Worm (Caenorhabditis elegans) whole organism, young adult: ENCODE measurements around the gene T03G11.9.

ENCODE experiments used
- B0035.1 ChIP-seq: sonication (generic microtip); optimal IDR thresholded peaks from 2 replicates; lab custom pipeline; 2016; ENCODE audit warnings: missing genetic modification characterization, mild to moderate bottlenecking, missing compliant biosample characterization, missing genotype, missing genetic modification reagents
- F33H1.4 ChIP-seq: fragments of 200-800 bp; sonication (Bioruptor generic); IDR thresholded peaks from 2 replicates; pipeline ENCODE4 v1.3.6; 2022; ENCODE audit warnings: missing genetic modification reagents, missing genetic modification characterization, missing compliant biosample characterization
- F57A8.1 ChIP-seq: fragments of 200-800 bp; sonication (Bioruptor generic); optimal IDR thresholded peaks from 2 replicates; lab custom pipeline; 2018; ENCODE audit warnings: mild to moderate bottlenecking, missing genetic modification characterization, moderate library complexity, missing compliant biosample characterization
- F57C9.4 ChIP-seq: sonication (generic microtip); optimal IDR thresholded peaks from 2 replicates; lab custom pipeline; 2017; ENCODE audit warnings: mild to moderate bottlenecking, missing genetic modification characterization, missing compliant biosample characterization
- T26A5.8 ChIP-seq: sonication (generic microtip); optimal IDR thresholded peaks from 2 replicates; lab custom pipeline; 2016; ENCODE audit warnings: missing genetic modification characterization, missing compliant biosample characterization
- Y53F4B.3 ChIP-seq: fragments of 200-800 bp; sonication (Bioruptor generic); IDR thresholded peaks from 2 replicates; pipeline ENCODE4 v1.3.6; 2022; ENCODE audit warnings: missing genetic modification reagents, missing genetic modification characterization, missing compliant biosample characterization
- Y53G8AR.9 ChIP-seq: fragments of 200-800 bp; sonication (Bioruptor generic); conservative IDR thresholded peaks from 2 replicates; pipeline ENCODE4 v1.3.6; 2022; ENCODE audit warnings: missing genetic modification reagents, missing genetic modification characterization, missing compliant biosample characterization
- Y56A3A.18 ChIP-seq: fragments of 200-800 bp; sonication (Bioruptor generic); IDR thresholded peaks from 2 replicates; pipeline ENCODE4 v1.3.6; 2022; ENCODE audit warnings: missing genetic modification reagents, missing genetic modification characterization, missing compliant biosample characterization
- Y95B8A.8 ChIP-seq: fragments of 200-800 bp; sonication (Bioruptor generic); IDR thresholded peaks from 2 replicates; pipeline ENCODE4 v1.3.6; 2022; ENCODE audit warnings: missing genetic modification reagents, missing genetic modification characterization, missing compliant biosample characterization
- aptf-2 ChIP-seq: fragments of 200-800 bp; sonication (Bioruptor generic); conservative IDR thresholded peaks from 2 replicates; pipeline ENCODE4 v1.3.6; 2022; ENCODE audit warnings: missing genetic modification reagents, missing genetic modification characterization, missing compliant biosample characterization
- bed-1 ChIP-seq: fragments of 200-800 bp; sonication (Bioruptor generic); IDR thresholded peaks from 2 replicates; pipeline ENCODE4 v1.3.6; 2022; ENCODE audit warnings: missing genetic modification reagents, missing genetic modification characterization, missing compliant biosample characterization
- cebp-1 ChIP-seq, 2 experiments: fragments of 200-800 bp in 1 of 2; sonication (Bioruptor generic) in 1 of 2; sonication (generic microtip) in 1 of 2; IDR thresholded peaks in 1 of 2; optimal IDR thresholded peaks in 1 of 2; 2 replicates each; pipeline versions ENCODE4 v1.3.6 to Lab custom; 2017 to 2022; ENCODE audit warnings: missing compliant biosample characterization in 2 of 2, missing genetic modification characterization in 2 of 2, mild to moderate bottlenecking in 1 of 2, missing genetic modification reagents in 1 of 2, moderate library complexity in 1 of 2
- ceh-58 ChIP-seq: fragments of 200-800 bp; sonication (Bioruptor generic); IDR thresholded peaks from 2 replicates; pipeline ENCODE4 v1.3.6; 2022; ENCODE audit warnings: missing genetic modification characterization, missing compliant biosample characterization
- egrh-3 ChIP-seq: fragments of 200-800 bp; sonication (Bioruptor generic); IDR thresholded peaks from 2 replicates; pipeline ENCODE4 v1.3.6; 2022; ENCODE audit warnings: missing genetic modification reagents, missing genetic modification characterization, missing compliant biosample characterization
- him-1 ChIP-seq: sonication (generic microtip); optimal IDR thresholded peaks from 2 replicates; lab custom pipeline; 2016; ENCODE audit warnings: missing genotype, missing genetic modification reagents, missing genetic modification characterization, missing compliant biosample characterization
- hlh-26 ChIP-seq: fragments of 200-800 bp; sonication (Bioruptor generic); conservative IDR thresholded peaks from 2 replicates; pipeline ENCODE4 v1.3.6; 2022; ENCODE audit warnings: missing genetic modification reagents, missing genetic modification characterization, missing compliant biosample characterization
- hrde-1 ChIP-seq: sonication (generic microtip); optimal IDR thresholded peaks from 2 replicates; lab custom pipeline; 2016; ENCODE audit warnings: missing genetic modification characterization, mild to moderate bottlenecking, missing compliant biosample characterization, moderate library complexity, missing genotype, missing genetic modification reagents, borderline replicate concordance
- hsf-1 ChIP-seq: fragments of 200-800 bp; sonication (Bioruptor generic); IDR thresholded peaks from 2 replicates; pipeline ENCODE4 v1.3.6; 2022; ENCODE audit warnings: missing genetic modification reagents, missing genetic modification characterization, missing compliant biosample characterization
- let-526 ChIP-seq: fragments of 200-800 bp; sonication (Bioruptor generic); IDR thresholded peaks from 2 replicates; pipeline ENCODE4 v1.3.6; 2022; ENCODE audit warnings: missing genetic modification reagents, missing genetic modification characterization, missing compliant biosample characterization
- lin-54 ChIP-seq: fragments of 200-800 bp; sonication (Bioruptor generic); optimal IDR thresholded peaks from 2 replicates; lab custom pipeline; 2018; ENCODE audit warnings: mild to moderate bottlenecking, missing genetic modification characterization, missing compliant biosample characterization
- madf-8 ChIP-seq: fragments of 200-800 bp; sonication (Bioruptor generic); conservative IDR thresholded peaks from 2 replicates; pipeline ENCODE4 v1.3.6; 2022; ENCODE audit warnings: missing genetic modification reagents, missing genetic modification characterization, missing compliant biosample characterization
- nfyb-1 ChIP-seq: fragments of 200-800 bp; sonication (Bioruptor generic); IDR thresholded peaks from 2 replicates; pipeline ENCODE4 v1.3.6; 2022; ENCODE audit warnings: missing genetic modification reagents, missing genetic modification characterization, missing compliant biosample characterization
- nhr-27 ChIP-seq: fragments of 200-800 bp; sonication (Bioruptor generic); optimal IDR thresholded peaks from 2 replicates; lab custom pipeline; 2018; ENCODE audit warnings: mild to moderate bottlenecking, missing genetic modification characterization, moderate library complexity, missing compliant biosample characterization
- pha-4 ChIP-seq: fragments of 150-350 bp; sonication (generic microtip); optimal IDR thresholded peaks from 2 replicates; lab custom pipeline; 2014; ENCODE audit warnings: missing biosample characterization, missing genetic modification reagents, missing genetic modification characterization
- rpc-1 ChIP-seq, 2 experiments: fragments of 150-350 bp in 1 of 2; sonication (generic microtip) in 1 of 2; optimal IDR thresholded peaks; 2 replicates each; lab custom pipeline; 2014 to 2018; ENCODE audit warnings: missing biosample characterization in 1 of 2, missing genetic modification characterization in 1 of 2, missing genetic modification reagents in 1 of 2, missing genotype in 1 of 2
- sdz-38 ChIP-seq: sonication (generic microtip); optimal IDR thresholded peaks from 2 replicates; lab custom pipeline; 2016; ENCODE audit warnings: missing genotype, missing genetic modification characterization, missing compliant biosample characterization
- snpc-4 ChIP-seq, 5 experiments: fragments of 150-350 bp in 1 of 5; sonication (generic microtip) in 4 of 5; optimal IDR thresholded peaks; 2 replicates each; lab custom pipeline; 2014 to 2018; ENCODE audit warnings: missing genetic modification characterization in 5 of 5, missing biosample characterization in 3 of 5, antibody characterized with exemption in 2 of 5, mild to moderate bottlenecking in 2 of 5, missing compliant biosample characterization in 2 of 5, missing genotype in 2 of 5, moderate library complexity in 2 of 5, missing genetic modification reagents in 1 of 5
- unc-130 ChIP-seq: sonication (generic microtip); optimal IDR thresholded peaks from 2 replicates; lab custom pipeline; 2016; ENCODE audit warnings: missing genetic modification reagents, missing genetic modification characterization, missing compliant biosample characterization
- zfh-2 ChIP-seq: fragments of 200-800 bp; sonication (Bioruptor generic); conservative IDR thresholded peaks from 2 replicates; pipeline ENCODE4 v1.3.6; 2022; ENCODE audit warnings: missing genetic modification reagents, missing genetic modification characterization, missing compliant biosample characterization
- ztf-28 ChIP-seq: fragments of 200-800 bp; sonication (Bioruptor generic); IDR thresholded peaks from 2 replicates; pipeline ENCODE4 v1.3.6; 2022; ENCODE audit warnings: missing genetic modification reagents, missing genetic modification characterization, missing compliant biosample characterization
- ztf-3 ChIP-seq: fragments of 200-800 bp; sonication (Bioruptor generic); optimal IDR thresholded peaks from 2 replicates; lab custom pipeline; 2018; ENCODE audit warnings: mild to moderate bottlenecking, missing genetic modification characterization, missing compliant biosample characterization

The T03G11.9 gene

ce11 chrX:5188977-5189376, 4.9 kb downstream of the T03G11.9 start, which contains the start of gene zig-6:
Gene zig-6, minus strand, starts transcription at chrX:5189077.
- TF ChIP-seq ztf-3 (GFP tag; lab: Kevin White, UChicago) (no peak), madf-8 (GFP tag; lab: Robert Waterston, UW) (no peak), aptf-2 (GFP tag; lab: Robert Waterston, UW) (no peak), lin-54 (GFP tag; lab: Kevin White, UChicago) (no peak), bed-1 (GFP tag; lab: Robert Waterston, UW) (no peak), snpc-4 (GFP tag; optimal IDR thresholded peaks at IDR 0.05; lab: Kevin White, UChicago) (no peak), snpc-4 (tag; optimal IDR thresholded peaks at IDR 0.05; lab: Kevin White, UChicago) (no peak), ceh-58 (GFP tag; lab: Robert Waterston, UW) (no peak), Y56A3A.18 (no peak), hsf-1 (GFP tag; lab: Robert Waterston, UW) (no peak), nfyb-1 (no peak), rpc-1 (optimal IDR thresholded peaks at IDR 0.05; lab: Kevin White, UChicago) (no peak), rpc-1 (tag; optimal IDR thresholded peaks at IDR 0.05; lab: Kevin White, UChicago) (no peak), F57C9.4 (no peak), hlh-26 (GFP tag; lab: Robert Waterston, UW) (no peak), sdz-38 (tag; lab: Kevin White, UChicago) (no peak), F33H1.4 (no peak)

- TF ChIP-seq rpc-1 (optimal IDR thresholded peaks at IDR 0.05; lab: Kevin White, UChicago), result no peak
- TF ChIP-seq rpc-1 (tag; optimal IDR thresholded peaks at IDR 0.05; lab: Kevin White, UChicago), result no peak
- no peak for TF ChIP-seq him-1 (tag; lab: Kevin White, UChicago)
- no peak for TF ChIP-seq hrde-1 (tag; lab: Kevin White, UChicago)
- TF ChIP-seq, all 124 proteins: peak for 0
Measured at ce11 chrX:5190061-5190460, 6.0 kb downstream of the T03G11.9 start.

ce11 chrX:5193402-5193801, 9.4 kb downstream of the T03G11.9 start:
- TF ChIP-seq pha-4 (no peak), cebp-1 (GFP tag; IDR thresholded peaks at IDR 0.05; lab: Robert Waterston, UW) (no peak), cebp-1 (tag; optimal IDR thresholded peaks at IDR 0.05; lab: Kevin White, UChicago) (no peak), ceh-58 (GFP tag; lab: Robert Waterston, UW) (no peak), snpc-4 (GFP tag; optimal IDR thresholded peaks at IDR 0.05; lab: Kevin White, UChicago) (no peak), snpc-4 (tag; optimal IDR thresholded peaks at IDR 0.05; lab: Kevin White, UChicago) (no peak), B0035.1 (tag; lab: Kevin White, UChicago) (no peak), rpc-1 (optimal IDR thresholded peaks at IDR 0.05; lab: Kevin White, UChicago) (no peak), rpc-1 (tag; optimal IDR thresholded peaks at IDR 0.05; lab: Kevin White, UChicago) (no peak), hlh-26 (GFP tag; lab: Robert Waterston, UW) (no peak), egrh-3 (GFP tag; lab: Robert Waterston, UW) (no peak), let-526 (GFP tag; lab: Robert Waterston, UW) (no peak), ztf-28 (GFP tag; lab: Robert Waterston, UW) (no peak), unc-130 (no peak), Y95B8A.8 (GFP tag; lab: Robert Waterston, UW) (no peak), zfh-2 (GFP tag; lab: Robert Waterston, UW) (no peak), F57A8.1 (no peak), nhr-27 (tag; lab: Kevin White, UChicago) (no peak), Y53F4B.3 (GFP tag; lab: Robert Waterston, UW) (no peak), Y53G8AR.9 (no peak), T26A5.8 (tag; lab: Kevin White, UChicago) (no peak)
